Worm (Caenorhabditis elegans) whole organism, midembryonic: ENCODE measurements around the gene ctr-9.

Experiments
- T22C8.4 ChIP-seq: fragments of 200-800 bp; sonication (Bioruptor generic); IDR thresholded peaks from 2 replicates; pipeline ENCODE4 v1.3.6; 2022; ENCODE audit warnings: missing genetic modification characterization, missing compliant biosample characterization
- cog-1 ChIP-seq: sonication (generic microtip); optimal IDR thresholded peaks from 2 replicates; lab custom pipeline; 2016; ENCODE audit warnings: missing genetic modification characterization, missing compliant biosample characterization
- flt-1 ChIP-seq: fragments of 200-800 bp; sonication (Bioruptor generic); IDR thresholded peaks from 2 replicates; pipeline ENCODE4 v1.3.6; 2022; ENCODE audit warnings: missing genetic modification characterization, missing compliant biosample characterization
- klf-2 ChIP-seq: fragments of 200-800 bp; sonication (Bioruptor generic); conservative IDR thresholded peaks from 2 replicates; pipeline ENCODE4 v1.3.6; 2022; ENCODE audit warnings: missing genetic modification reagents, missing genetic modification characterization, missing compliant biosample characterization
- med-1 ChIP-seq: sonication (generic microtip); optimal IDR thresholded peaks from 2 replicates; lab custom pipeline; 2017; ENCODE audit warnings: missing genetic modification characterization, mild to moderate bottlenecking, missing compliant biosample characterization, antibody characterized with exemption, missing genetic modification reagents; ENCODE audit not compliant: insufficient read depth
- ref-1 ChIP-seq: fragments of 200-800 bp; sonication (Bioruptor generic); conservative IDR thresholded peaks from 2 replicates; pipeline ENCODE4 v1.3.6; 2022; ENCODE audit warnings: missing genetic modification reagents, missing genetic modification characterization, missing compliant biosample characterization
- tab-1 ChIP-seq: fragments of 200-800 bp; sonication (Bioruptor generic); IDR thresholded peaks from 2 replicates; pipeline ENCODE4 v1.3.6; 2022; ENCODE audit warnings: missing genetic modification characterization, missing compliant biosample characterization
- ztf-23 ChIP-seq: fragments of 200-800 bp; sonication (Bioruptor generic); IDR thresholded peaks from 2 replicates; pipeline ENCODE4 v1.3.6; 2022; ENCODE audit warnings: missing genetic modification reagents, missing genetic modification characterization, missing compliant biosample characterization
- ztf-29 ChIP-seq: fragments of 200-800 bp; sonication (Bioruptor generic); IDR thresholded peaks from 2 replicates; pipeline ENCODE4 v1.3.6; 2022; ENCODE audit warnings: missing genetic modification reagents, missing genetic modification characterization, missing compliant biosample characterization

ctr-9 gene

ce11 chrIII:9513569-9513968 lies 22.4 kb downstream of the ctr-9 start, which contains the start of gene F55H2.8:
Gene F55H2.8 (plus strand): TSS chrIII:9513869.
- TF ChIP-seq T22C8.4 (GFP tag; lab: Robert Waterston, UW): no peak
- TF ChIP-seq ref-1 (GFP tag; lab: Robert Waterston, UW): no peak
- no peak for TF ChIP-seq cog-1 (tag; lab: Kevin White, UChicago)
- TF ChIP-seq ztf-29 (GFP tag; lab: Robert Waterston, UW): no peak
- no peak for TF ChIP-seq klf-2 (GFP tag; lab: Robert Waterston, UW)
- TF ChIP-seq tab-1: no peak
- TF ChIP-seq ztf-23 (GFP tag; lab: Robert Waterston, UW): no peak
- TF ChIP-seq flt-1: no peak
- no peak for TF ChIP-seq med-1

ce11 chrIII:9516148-9516547 lies 25.0 kb downstream of the ctr-9 start, which contains the start of gene F55H2.7:
Gene F55H2.7 (minus strand): TSS chrIII:9516248.
- TF ChIP-seq T22C8.4 (GFP tag; lab: Robert Waterston, UW) (no peak), ztf-29 (GFP tag; lab: Robert Waterston, UW) (no peak), klf-2 (GFP tag; lab: Robert Waterston, UW) (no peak), ztf-23 (GFP tag; lab: Robert Waterston, UW) (no peak), flt-1 (no peak)

ce11 chrIII:9521410-9522090 lies 30.4 kb downstream of the ctr-9 start, which contains the start of the genes clu-1 and prp-40:
Gene clu-1 (minus strand): TSS chrIII:9521460.
Gene prp-40 (plus strand): TSS chrIII:9522075.
- TF ChIP-seq cog-1 (tag; lab: Kevin White, UChicago) (peak; percentile 63), flt-1 (no peak)

- 0 out of 2 replicates have a peak, but pooled peaks have one; percentile 62 for TF ChIP-seq ztf-23 (GFP tag; lab: Robert Waterston, UW)
- no peak for TF ChIP-seq klf-2 (GFP tag; lab: Robert Waterston, UW)
- no peak for TF ChIP-seq T22C8.4 (GFP tag; lab: Robert Waterston, UW)
- TF ChIP-seq ztf-29 (GFP tag; lab: Robert Waterston, UW): no peak
- TF ChIP-seq med-1: no peak
- TF ChIP-seq cog-1 (tag; lab: Kevin White, UChicago): no peak
- TF ChIP-seq ref-1 (GFP tag; lab: Robert Waterston, UW): no peak
- TF ChIP-seq flt-1: peak; percentile 49
Observed at ce11 chrIII:9523581-9523980, 32.4 kb downstream of the ctr-9 start, which contains the start of gene mrps-23. Gene mrps-23 (minus strand): TSS chrIII:9523672.

ce11 chrIII:9525252-9525651 lies 34.1 kb downstream of the ctr-9 start, which contains the start of gene trpp-3:
Gene trpp-3 (plus strand): TSS chrIII:9525552.
- TF ChIP-seq cog-1 (tag; lab: Kevin White, UChicago) (no peak), T22C8.4 (GFP tag; lab: Robert Waterston, UW) (no peak), med-1 (no peak), klf-2 (GFP tag; lab: Robert Waterston, UW) (no peak), ztf-23 (GFP tag; lab: Robert Waterston, UW) (no peak)

- TF ChIP-seq tab-1 (no peak), flt-1 (no peak), cog-1 (tag; lab: Kevin White, UChicago) (no peak), ztf-29 (GFP tag; lab: Robert Waterston, UW) (no peak), klf-2 (GFP tag; lab: Robert Waterston, UW) (no peak), ref-1 (GFP tag; lab: Robert Waterston, UW) (no peak), med-1 (no peak), ztf-23 (GFP tag; lab: Robert Waterston, UW) (no peak), T22C8.4 (GFP tag; lab: Robert Waterston, UW) (no peak)
Observed at ce11 chrIII:9526851-9527250, 35.7 kb downstream of the ctr-9 start, which contains the start of gene ZK1098.6. Gene ZK1098.6 (plus strand): TSS chrIII:9527151.

- TF ChIP-seq cog-1 (tag; lab: Kevin White, UChicago) (no peak), T22C8.4 (GFP tag; lab: Robert Waterston, UW) (peak; percentile 38; the same call in 1 of the 2 replicates)
Observed at ce11 chrIII:9528824-9529223, 37.6 kb downstream of the ctr-9 start, which contains the start of gene ZK1098.2. Gene ZK1098.2 (plus strand): TSS chrIII:9529159.

ce11 chrIII:9538655-9539155 lies 47.5 kb downstream of the ctr-9 start, which contains the start of gene ZK1098.3:
Gene ZK1098.3 (minus strand): TSS chrIII:9538705.
- no peak for TF ChIP-seq tab-1
- TF ChIP-seq med-1: no peak
- no peak for TF ChIP-seq ztf-23 (GFP tag; lab: Robert Waterston, UW)
- TF ChIP-seq klf-2 (GFP tag; lab: Robert Waterston, UW): no peak
- TF ChIP-seq T22C8.4 (GFP tag; lab: Robert Waterston, UW): peak; percentile 65; the same call in 1 of the 2 replicates
- no peak for TF ChIP-seq ref-1 (GFP tag; lab: Robert Waterston, UW)
- no peak for TF ChIP-seq cog-1 (tag; lab: Kevin White, UChicago)
- TF ChIP-seq ztf-29 (GFP tag; lab: Robert Waterston, UW): no peak

- TF ChIP-seq ref-1 (GFP tag; lab: Robert Waterston, UW) (no peak), ztf-23 (GFP tag; lab: Robert Waterston, UW) (no peak), ztf-29 (GFP tag; lab: Robert Waterston, UW) (no peak), tab-1 (no peak), klf-2 (GFP tag; lab: Robert Waterston, UW) (no peak), T22C8.4 (GFP tag; lab: Robert Waterston, UW) (no peak), cog-1 (tag; lab: Kevin White, UChicago) (no peak), flt-1 (no peak), med-1 (no peak)
Observed at ce11 chrIII:9542280-9542679, 51.1 kb downstream of the ctr-9 start, which contains the start of gene mut-7. Gene mut-7 (minus strand): TSS chrIII:9542380.

ce11 chrIII:9542816-9543215 lies 51.6 kb downstream of the ctr-9 start, which contains the start of gene eif-2Balpha:
Gene eif-2Balpha (plus strand): TSS chrIII:9543119.
- no peak for TF ChIP-seq flt-1
- TF ChIP-seq ztf-23 (GFP tag; lab: Robert Waterston, UW): no peak
- no peak for TF ChIP-seq T22C8.4 (GFP tag; lab: Robert Waterston, UW)
- no peak for TF ChIP-seq tab-1
- TF ChIP-seq ztf-29 (GFP tag; lab: Robert Waterston, UW): no peak
- no peak for TF ChIP-seq med-1
- TF ChIP-seq ref-1 (GFP tag; lab: Robert Waterston, UW): no peak
- TF ChIP-seq klf-2 (GFP tag; lab: Robert Waterston, UW): no peak
- no peak for TF ChIP-seq cog-1 (tag; lab: Kevin White, UChicago)
